Fruit fly (Drosophila melanogaster): ENCODE results near the gene glob3.

- no peak for TF ChIP-seq Mnt (GFP tag; optimal IDR thresholded peaks at IDR 0.05)
- no peak for TF ChIP-seq pad (GFP tag; optimal IDR thresholded peaks at IDR 0.05)
Observed at dm6 chr3R:5821243-5821642, 8.6 kb upstream of the glob3 start, which contains the start of gene Hpr1.
